Fruit fly (Drosophila melanogaster) whole organism: Measurements from ENCODE around the gene CG34330.

ENCODE experiments used
- Dll ChIP-seq: fragments of >200 bp; optimal IDR thresholded peaks from 2 replicates; lab custom pipeline; 2017
- EcR ChIP-seq, 2 experiments: fragments of >200 bp; optimal IDR thresholded peaks; 2 replicates each; lab custom pipeline; 2017; ENCODE audit warnings: missing biosample characterization in 2 of 2, missing genetic modification characterization in 2 of 2, missing genetic modification reagents in 2 of 2
- pan ChIP-seq: fragments of >200 bp; optimal IDR thresholded peaks from 2 replicates; lab custom pipeline; 2017
- psq ChIP-seq: fragments of >200 bp; optimal IDR thresholded peaks from 2 replicates; lab custom pipeline; 2017
- usp ChIP-seq: fragments of >200 bp; optimal IDR thresholded peaks from 2 replicates; lab custom pipeline; 2017; ENCODE audit warnings: missing biosample characterization, missing genetic modification characterization, mixed read lengths

DNA sequence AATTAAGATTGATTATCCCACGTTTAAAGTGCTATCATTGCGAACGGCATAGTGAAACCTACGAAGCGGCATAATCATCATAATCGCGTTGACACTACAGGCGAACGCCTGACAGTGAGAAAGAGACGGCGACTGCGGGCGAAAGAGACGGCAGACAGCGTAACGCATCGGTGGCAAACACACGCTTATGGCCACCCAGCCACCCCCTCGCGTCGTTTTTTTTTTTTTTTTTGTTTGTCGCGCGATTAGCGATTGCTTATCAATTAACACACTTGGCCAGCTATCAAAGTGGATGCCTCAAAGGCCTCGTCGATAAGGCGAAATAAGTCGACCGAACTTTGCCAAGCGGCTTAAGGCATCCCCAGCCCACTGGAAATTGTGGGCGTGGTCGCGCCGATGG lies 5.1 kb upstream of the CG34330 start:
- TF ChIP-seq pan: no peak
- no peak for TF ChIP-seq psq (lab: Kevin White, UChicago)
- TF ChIP-seq usp (GFP tag; lab: Kevin White, UChicago): no peak
- TF ChIP-seq Dll (lab: Kevin White, UChicago): no peak
- TF ChIP-seq EcR (GFP tag; optimal IDR thresholded peaks at IDR 0.05; lab: Kevin White, UChicago): no peak
